Worm (Caenorhabditis elegans) whole organism, L4/young adult: Measurements from ENCODE around the gene C08B6.8.

Experiments used
- W03F9.2 ChIP-seq: fragments of 150-350 bp; optimal IDR thresholded peaks from 2 replicates; lab custom pipeline; 2014; ENCODE audit warnings: missing biosample characterization, missing genetic modification characterization
- dao-5 ChIP-seq: sonication (generic microtip); optimal IDR thresholded peaks from 2 replicates; lab custom pipeline; 2016; ENCODE audit warnings: missing genotype, missing genetic modification characterization, moderate library complexity, missing compliant biosample characterization
- him-1 ChIP-seq: sonication (generic microtip); optimal IDR thresholded peaks from 2 replicates; lab custom pipeline; 2016; ENCODE audit warnings: missing genotype, missing genetic modification reagents, missing genetic modification characterization, missing compliant biosample characterization

The C08B6.8 gene

DNA sequence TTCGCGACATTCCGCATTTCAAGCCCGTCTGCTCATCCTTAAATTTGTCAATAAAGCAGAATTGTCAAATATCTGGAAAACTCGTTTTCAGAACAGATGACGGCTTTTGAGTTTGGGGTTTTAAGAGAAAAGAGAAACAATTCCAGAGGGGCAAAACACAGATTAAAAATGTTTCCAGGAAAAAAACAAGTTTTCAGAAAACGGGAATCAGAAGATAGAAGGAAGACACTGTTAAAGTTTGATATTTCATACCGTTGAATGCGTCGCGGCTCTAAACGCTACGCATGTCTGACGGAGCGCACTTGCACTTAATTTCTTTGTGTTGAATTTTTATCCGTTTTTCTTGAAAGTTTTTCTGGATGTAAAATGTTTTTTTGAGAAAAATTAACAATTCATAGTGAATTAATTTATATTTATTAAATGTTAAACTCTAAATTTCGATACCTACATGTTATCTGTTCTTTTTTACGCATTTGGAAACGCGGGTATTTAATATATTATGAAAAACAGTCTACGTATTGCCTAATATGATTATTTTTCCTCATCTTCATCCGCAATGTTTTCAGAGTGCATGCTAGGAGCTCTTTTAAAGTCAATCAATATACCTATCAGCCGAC, at the start of gene C08B6.8, which contains the start of the genes C08B6.18 and wdr-20:
C08B6.8 (plus strand) TSS at position 567 of the 617 bp plus-strand sequence.
C08B6.18 (minus strand) TSS at position 51 of the 617 bp plus-strand sequence.
wdr-20 (minus strand) TSS at position 82 of the 617 bp plus-strand sequence.
- TF ChIP-seq W03F9.2 (no peak), him-1 (tag; lab: Kevin White, UChicago) (no peak), dao-5 (no peak)

DNA sequence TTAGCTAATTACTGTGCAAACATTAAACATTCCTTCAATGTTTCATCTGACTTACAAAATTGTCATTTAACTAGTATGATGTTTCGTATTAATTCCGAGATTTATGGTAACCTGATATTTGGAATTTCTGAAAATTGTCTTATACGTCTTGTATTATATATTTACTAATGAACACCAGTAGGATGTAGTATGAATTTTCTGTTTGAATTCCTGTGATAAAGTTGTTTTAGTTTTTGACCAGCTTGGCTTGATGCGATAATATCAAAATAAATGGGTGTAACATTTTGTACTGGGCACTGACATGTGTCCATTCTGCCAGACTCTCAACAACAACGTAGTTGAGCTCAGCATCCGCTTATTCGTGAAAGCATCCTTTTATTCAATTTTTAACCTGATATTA, 49.6 kb upstream of the C08B6.8 start, which contains the start of gene R04B5.6:
R04B5.6 (plus strand) TSS at position 301 of the 400 bp plus-strand sequence.
- no peak for TF ChIP-seq him-1 (tag; lab: Kevin White, UChicago)
- no peak for TF ChIP-seq W03F9.2
- TF ChIP-seq dao-5: no peak

DNA sequence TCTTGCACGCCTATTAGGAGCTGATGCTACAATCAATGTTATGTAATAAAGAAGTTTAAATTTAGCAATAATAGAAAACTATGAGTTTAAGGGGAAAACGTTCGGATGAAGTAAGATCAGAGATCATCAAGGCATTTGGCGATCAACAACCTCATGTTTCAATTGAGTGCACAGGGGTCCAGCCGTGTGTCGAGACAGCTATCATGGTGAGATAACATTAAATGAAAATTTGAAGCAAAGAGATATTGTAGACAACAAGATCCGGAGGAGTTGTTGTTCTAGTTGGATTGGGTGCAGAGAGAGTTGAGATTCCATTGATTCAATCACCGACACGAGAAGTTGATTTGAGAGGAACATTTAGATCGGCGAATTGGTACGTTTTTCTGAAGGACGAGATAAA, 48.3 kb upstream of the C08B6.8 start:
- TF ChIP-seq W03F9.2 (no peak), dao-5 (no peak), him-1 (tag; lab: Kevin White, UChicago) (no peak)

DNA sequence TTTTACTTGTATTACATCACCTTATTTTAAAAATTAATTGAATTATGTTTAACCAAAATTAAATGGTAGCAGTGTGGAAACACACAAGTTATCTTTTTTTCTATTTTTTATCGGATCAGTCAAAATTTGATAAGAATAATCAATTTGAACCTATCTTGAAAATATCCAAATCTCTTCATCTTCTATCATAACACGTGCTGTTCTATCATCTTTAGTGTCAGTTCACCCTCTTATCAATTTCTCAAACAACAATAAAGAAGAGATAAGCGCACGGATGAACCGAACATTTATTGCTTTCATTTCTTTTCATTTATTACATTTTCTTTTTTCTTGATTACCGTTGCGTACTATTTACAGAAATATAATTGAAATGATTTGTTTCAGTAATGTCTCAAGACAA, 47.3 kb upstream of the C08B6.8 start, which contains the start of gene R04B5.5:
R04B5.5 (plus strand) TSS at position 378 of the 400 bp plus-strand sequence.
- no peak for TF ChIP-seq dao-5
- no peak for TF ChIP-seq him-1 (tag; lab: Kevin White, UChicago)
- no peak for TF ChIP-seq W03F9.2

DNA sequence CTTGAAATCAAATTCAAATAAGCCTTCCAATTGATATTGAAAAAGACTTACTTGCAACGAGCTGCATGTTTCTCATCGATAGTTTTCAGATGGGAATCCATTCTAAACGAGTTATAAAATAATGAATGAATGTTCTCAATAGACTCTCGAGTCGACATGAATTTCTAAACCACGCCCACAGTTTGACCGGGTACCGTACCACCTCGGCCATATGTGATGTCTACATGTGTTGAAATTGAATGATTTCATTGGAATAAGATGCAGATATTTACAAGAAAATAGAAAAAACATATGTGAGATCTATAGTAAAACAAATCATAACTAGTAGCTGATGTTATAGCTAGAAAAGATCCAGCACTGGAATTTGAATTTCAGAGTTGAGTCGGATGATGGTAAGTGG, 44.0 kb upstream of the C08B6.8 start, which contains the start of gene R04B5.7:
R04B5.7 (minus strand) TSS at position 101 of the 400 bp plus-strand sequence.
- TF ChIP-seq him-1 (tag; lab: Kevin White, UChicago) (no peak), W03F9.2 (no peak), dao-5 (no peak)

DNA sequence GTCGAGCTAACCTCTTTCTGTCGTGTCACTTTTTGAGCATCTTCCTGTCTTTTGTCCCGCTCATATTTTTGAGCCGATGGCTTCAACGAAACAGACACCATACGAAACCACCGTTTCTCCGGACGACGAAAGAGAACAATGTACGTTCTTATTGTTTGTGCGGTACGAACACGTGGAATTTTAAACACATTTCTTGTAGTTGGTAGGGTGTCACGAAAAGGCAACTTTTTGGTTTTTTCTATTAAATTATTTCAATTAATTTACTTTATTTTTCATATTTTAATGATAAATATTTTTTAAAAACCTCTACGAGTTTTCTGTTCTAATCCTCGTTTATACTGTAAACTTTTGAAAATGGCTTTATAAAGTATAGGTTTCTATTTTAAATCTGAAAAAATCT, 43.3 kb upstream of the C08B6.8 start, which contains the start of gene R04B5.11:
R04B5.11 (minus strand) TSS at position 101 of the 400 bp plus-strand sequence.
- TF ChIP-seq dao-5: no peak

DNA sequence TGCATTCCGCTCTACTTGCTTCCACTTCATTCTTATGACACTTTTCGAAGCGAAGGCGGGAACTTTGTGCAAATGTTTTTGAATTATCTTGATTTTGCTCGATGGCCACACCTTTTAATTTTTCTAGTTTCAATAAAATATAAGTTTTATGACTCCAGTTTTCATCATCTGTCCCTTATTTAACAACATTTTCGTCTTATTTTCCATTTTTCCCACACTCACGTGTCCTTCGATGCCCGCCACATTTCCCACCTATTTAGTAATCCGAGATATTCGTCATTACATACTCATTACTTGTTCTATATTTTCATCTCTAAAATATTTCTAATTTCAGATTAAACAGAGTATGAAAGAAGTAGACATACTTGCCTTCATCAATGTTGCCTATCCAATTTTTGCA, 40.1 kb upstream of the C08B6.8 start, which contains the start of gene srd-49:
srd-49 (plus strand) TSS at position 301 of the 400 bp plus-strand sequence.
- no peak for TF ChIP-seq dao-5
- no peak for TF ChIP-seq W03F9.2
- no peak for TF ChIP-seq him-1 (tag; lab: Kevin White, UChicago)

DNA sequence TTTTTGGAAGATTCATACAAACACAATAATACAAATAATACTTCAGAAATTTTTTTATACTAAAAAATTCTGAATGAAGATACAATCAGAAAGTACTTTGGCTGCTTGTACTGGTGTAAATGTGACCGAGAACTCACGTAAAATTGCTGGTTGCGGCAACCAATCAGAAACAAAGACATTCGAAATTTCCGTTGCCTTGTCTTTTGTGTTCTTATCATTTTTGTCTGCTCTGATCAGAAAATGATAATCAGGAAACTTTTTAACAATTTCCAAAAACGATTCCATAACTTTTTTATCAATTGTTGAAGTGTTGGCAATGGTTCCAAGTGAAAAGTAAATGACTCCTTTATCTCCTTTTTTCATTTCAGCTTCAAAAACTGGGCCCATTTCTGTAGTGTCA, 37.5 kb upstream of the C08B6.8 start:
- TF ChIP-seq dao-5 (no peak), him-1 (tag; lab: Kevin White, UChicago) (no peak), W03F9.2 (no peak)

DNA sequence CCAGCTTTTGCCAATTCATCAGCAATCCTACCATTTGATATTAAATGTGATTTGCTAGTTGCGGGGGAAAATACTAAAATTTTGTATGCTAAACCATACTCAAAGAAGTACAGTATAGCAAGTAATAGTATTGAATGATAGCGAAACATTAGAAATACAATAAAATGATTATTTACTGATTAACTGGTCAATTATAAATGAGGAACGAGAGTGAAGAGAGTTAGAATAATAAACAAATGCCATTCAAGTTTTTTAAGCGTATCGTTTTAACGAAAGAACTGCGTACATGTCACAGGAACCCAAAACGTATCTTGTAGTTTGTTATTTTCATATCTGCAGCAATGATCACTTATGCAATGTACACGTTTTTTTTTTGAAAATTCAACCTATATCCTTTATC, 36.0 kb upstream of the C08B6.8 start, which contains the start of gene ugt-47:
ugt-47 (minus strand) TSS at position 169 of the 400 bp plus-strand sequence.
- TF ChIP-seq dao-5 (no peak), W03F9.2 (no peak), him-1 (tag; lab: Kevin White, UChicago) (no peak)

DNA sequence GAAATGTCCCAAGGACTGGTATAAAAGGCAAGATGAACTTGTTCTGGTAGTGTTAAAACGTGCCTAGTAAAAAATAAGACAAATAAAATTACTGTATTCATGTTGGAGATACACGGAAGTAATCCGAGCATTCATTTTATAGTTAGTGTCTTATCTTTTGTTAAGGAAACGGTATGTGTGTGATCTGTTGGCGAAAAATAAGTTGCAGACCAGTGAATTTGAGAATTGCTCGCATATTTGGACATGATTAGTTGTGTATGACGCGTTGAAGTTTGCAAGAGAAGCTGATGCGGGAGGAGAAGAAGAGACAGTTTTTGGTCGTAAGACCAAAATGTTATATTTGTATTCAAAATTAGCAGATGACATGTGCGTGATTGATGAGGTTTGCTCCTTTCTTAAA, 32.5 kb upstream of the C08B6.8 start, which contains the start of gene C08B6.14:
C08B6.14 (minus strand) TSS at position 101 of the 400 bp plus-strand sequence.
- TF ChIP-seq W03F9.2: no peak
- TF ChIP-seq him-1 (tag; lab: Kevin White, UChicago): no peak
- no peak for TF ChIP-seq dao-5

DNA sequence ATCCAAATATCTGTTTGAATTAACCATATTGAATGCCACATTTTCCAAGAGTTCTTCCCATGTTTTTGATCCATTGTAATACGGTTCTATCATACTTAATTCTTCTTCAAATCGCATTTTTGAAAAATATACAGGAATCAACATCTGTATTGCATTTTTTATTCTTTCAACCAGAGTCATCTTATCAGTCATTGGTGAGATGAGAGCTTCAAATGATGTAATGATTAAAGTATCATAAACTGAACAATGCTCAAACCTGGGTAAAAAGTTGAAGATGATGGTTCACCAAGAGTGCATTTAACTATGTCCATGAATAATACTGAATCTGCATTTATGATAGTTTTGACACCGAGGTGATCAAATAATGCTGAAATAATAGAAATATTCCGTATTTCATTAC, 30.6 kb upstream of the C08B6.8 start:
- no peak for TF ChIP-seq him-1 (tag; lab: Kevin White, UChicago)
- no peak for TF ChIP-seq dao-5
- TF ChIP-seq W03F9.2: no peak

DNA sequence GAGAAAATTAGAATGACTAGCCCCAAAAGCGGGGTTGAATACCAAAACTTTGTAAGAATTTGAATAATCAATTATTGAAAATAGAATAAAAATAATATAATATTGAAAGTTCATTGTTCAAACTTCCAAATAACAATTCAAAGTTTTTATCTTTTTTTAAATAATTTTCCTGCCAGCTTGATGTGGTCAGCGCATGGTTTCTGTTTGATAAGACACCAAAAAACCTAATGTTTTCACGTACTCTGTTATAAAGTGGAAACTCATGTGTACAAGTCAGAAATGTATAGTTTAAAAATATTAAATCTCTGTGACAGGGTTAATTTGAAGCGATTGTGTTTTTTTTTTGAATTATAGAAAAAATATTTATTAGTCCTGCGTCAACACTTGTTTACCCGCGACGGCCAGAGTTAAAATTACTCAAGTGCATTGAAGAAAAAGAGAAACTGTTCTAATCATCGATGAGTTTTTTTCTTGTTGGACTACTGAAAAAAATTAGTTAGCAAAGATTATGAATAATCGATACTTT, 29.6 kb upstream of the C08B6.8 start, which contains the start of gene ugt-17:
ugt-17 (minus strand) TSS at position 180 of the 526 bp plus-strand sequence.
- TF ChIP-seq him-1 (tag; lab: Kevin White, UChicago) (no peak), dao-5 (no peak), W03F9.2 (no peak)

DNA sequence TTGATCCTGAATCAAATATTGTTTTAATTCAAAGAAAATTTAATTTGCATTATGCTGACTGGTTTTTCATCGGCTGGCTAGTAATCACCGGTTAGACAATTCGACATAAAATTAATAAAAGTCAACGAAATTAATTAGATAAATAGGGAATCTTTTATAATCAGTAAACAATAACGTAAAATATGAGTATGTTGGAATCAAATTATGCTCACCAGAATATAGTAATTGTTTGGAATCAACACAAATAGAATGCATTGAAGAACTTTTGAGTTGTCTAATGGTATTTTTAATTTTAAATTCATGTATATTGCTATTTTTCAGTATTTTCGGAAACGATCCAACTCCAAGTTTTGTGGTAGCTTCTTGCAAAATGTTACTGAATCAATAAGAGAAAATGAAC, 29.0 kb upstream of the C08B6.8 start, which contains the start of gene C08B6.2:
C08B6.2 (plus strand) TSS at position 301 of the 400 bp plus-strand sequence.
- no peak for TF ChIP-seq dao-5
- TF ChIP-seq W03F9.2: no peak
- no peak for TF ChIP-seq him-1 (tag; lab: Kevin White, UChicago)

DNA sequence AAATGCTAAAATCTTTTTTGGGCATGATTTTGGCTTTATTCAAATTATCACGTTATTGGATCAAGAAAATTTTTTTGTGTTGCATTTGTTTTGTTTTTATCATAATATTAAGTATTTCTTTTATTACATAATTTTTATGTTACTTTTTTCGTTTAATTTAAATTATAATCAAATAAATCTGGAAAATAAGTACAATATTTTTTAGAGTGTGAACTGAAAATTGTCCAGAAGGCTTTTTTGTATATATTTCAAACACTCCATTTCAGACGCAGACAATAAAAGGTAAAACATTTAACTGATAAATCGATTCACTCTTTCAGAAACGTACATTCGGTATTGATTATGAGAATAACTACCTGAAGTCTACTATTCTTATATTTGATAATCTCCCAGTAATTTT, 27.1 kb upstream of the C08B6.8 start, which contains the start of gene C08B6.11:
C08B6.11 (plus strand) TSS at position 301 of the 400 bp plus-strand sequence.
- no peak for TF ChIP-seq W03F9.2
- no peak for TF ChIP-seq dao-5
- no peak for TF ChIP-seq him-1 (tag; lab: Kevin White, UChicago)

DNA sequence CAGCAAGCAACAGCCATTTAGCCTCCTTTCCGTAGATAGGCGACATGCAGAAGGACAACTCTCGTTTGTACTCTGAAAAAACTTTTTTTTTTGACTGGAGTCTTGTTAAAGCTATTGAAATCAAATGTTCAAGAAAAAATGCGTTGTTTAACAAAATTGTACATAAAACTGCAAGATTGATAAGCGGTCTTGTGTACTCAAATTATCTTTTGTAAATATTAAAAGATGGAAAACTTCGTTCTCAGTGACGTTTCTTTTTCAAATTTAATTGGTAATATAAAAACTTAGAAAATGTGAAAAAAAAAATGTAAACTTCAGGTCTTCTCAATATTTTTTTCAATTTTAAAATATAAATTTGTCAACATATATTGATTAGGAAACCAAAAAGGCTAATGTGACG, 23.3 kb upstream of the C08B6.8 start:
- TF ChIP-seq dao-5: no peak
- no peak for TF ChIP-seq him-1 (tag; lab: Kevin White, UChicago)
- no peak for TF ChIP-seq W03F9.2
